Fruit fly (Drosophila melanogaster): Measurements from ENCODE around the gene Octalpha2R.

dm6 chr3R:18758548-18759257 is 90.3 kb downstream of the Octalpha2R start, which contains the start of gene Epg5:
- TF ChIP-seq CG7745 (tag; optimal IDR thresholded peaks at IDR 0.05) (no peak), CG31441 (GFP tag; IDR thresholded peaks at IDR 0.05) (no peak), h (optimal IDR thresholded peaks at IDR 0.05) (no peak), vnd (GFP tag; IDR thresholded peaks at IDR 0.05; ENCODE audit: partially characterized antibody) (peak; percentile 99), NK7.1 (GFP tag; optimal IDR thresholded peaks at IDR 0.05) (peak; percentile 39), ci (GFP tag; IDR thresholded peaks at IDR 0.05) (peak; percentile 46; the same call in 1 of the 3 replicates), CG16813 (GFP tag; IDR thresholded peaks at IDR 0.05; ENCODE audit: partially characterized antibody) (peak; percentile 98), CG3726 (GFP tag; IDR thresholded peaks at IDR 0.05) (no peak)

Measured in whole organism, embryonic.